Fruit fly (Drosophila melanogaster): ENCODE results near the gene dmGlut.

dmGlut gene

DNA sequence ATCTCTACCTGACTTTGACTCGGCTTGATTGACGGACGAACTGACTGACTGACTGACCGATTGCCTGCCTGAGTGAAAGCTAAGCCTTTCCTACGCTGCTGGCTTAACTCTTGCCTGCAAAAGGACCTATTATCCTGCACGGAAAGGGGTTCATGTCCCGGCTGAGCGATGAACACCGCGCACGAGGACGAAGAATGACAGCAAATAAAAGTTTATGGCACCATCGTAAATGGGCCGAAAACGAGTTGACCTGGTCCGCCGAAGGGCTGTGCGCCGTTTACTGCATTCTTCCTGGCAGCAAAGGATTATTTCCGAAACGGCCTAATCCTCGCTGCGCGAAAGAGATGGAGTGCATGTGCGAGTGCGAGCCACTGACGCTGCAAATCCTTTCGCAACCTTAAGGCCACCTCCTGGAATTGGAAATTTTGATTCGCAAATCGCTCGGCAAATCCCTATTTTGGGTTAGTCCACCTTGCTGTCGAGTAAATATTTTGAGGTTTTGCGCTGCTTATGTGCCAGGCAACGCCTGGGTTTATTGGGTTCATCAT lies 54.0 kb downstream of the dmGlut start:
- TF ChIP-seq CG8478 (optimal IDR thresholded peaks at IDR 0.05) (no peak), CTCF (optimal IDR thresholded peaks at IDR 0.05) (no peak)

Measured in S2 (cell line).